Fruit fly (Drosophila melanogaster): Measurements from ENCODE around the gene Sr-CI.

Sr-CI gene

dm6 chr2L:4133078-4133477 is 11.6 kb downstream of the Sr-CI start:
- TF ChIP-seq CTCF (optimal IDR thresholded peaks at IDR 0.05) (no peak), CG8478 (optimal IDR thresholded peaks at IDR 0.05) (no peak)

- no peak for TF ChIP-seq CTCF (optimal IDR thresholded peaks at IDR 0.05)
- TF ChIP-seq CG8478 (optimal IDR thresholded peaks at IDR 0.05): no peak
These were observed 12.5 kb downstream of the Sr-CI start for dm6 chr2L:4133960-4134359.

- TF ChIP-seq CG8478 (optimal IDR thresholded peaks at IDR 0.05): no peak
- TF ChIP-seq CTCF (optimal IDR thresholded peaks at IDR 0.05): no peak
These were observed 24.8 kb downstream of the Sr-CI start for dm6 chr2L:4146317-4146716.

DNA sequence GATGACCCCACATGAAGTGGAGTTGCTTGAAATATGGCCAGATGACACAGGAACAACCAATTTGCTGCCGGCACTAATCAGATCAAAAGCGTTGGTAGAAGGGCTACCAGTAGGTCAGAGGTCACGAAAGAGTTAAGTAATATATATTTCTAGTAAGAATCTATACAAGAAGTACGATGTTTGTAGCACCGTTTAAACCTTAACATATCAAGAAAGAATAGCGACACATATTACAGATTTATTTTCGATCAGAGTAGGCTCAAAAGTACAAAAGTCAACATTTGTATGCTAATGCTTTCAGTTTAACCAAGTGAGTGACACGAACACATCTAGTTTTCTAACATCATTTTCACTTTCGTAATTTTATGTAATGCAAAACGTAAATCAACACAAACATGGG is 27.5 kb downstream of the Sr-CI start, which contains the start of gene CG2955:
CG2955 (plus strand) TSS at position 301 of the 400 bp plus-strand sequence.
- TF ChIP-seq CTCF (optimal IDR thresholded peaks at IDR 0.05) (no peak), CG8478 (optimal IDR thresholded peaks at IDR 0.05) (no peak)

DNA sequence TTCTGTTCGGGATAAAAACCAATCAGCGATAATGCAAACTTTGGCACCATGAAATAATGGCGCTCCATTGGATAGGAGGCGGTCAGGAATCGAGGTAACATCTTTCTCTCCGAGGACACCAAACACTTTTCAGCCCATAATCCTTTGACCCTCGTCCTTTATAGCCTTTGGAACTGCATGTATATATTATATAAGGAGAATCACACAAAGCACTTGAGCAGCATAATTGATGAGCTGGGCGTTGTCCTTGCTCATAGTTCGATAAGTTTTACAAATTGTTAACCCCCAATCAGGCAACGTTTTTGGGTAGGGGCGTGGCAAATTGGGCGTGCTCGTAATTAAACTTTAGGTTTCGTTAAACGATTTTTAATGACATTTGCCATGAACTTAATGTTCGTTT is 44.5 kb downstream of the Sr-CI start, which contains the start of gene Or24a:
Or24a (minus strand) TSS at position 101 of the 400 bp plus-strand sequence.
- no peak for TF ChIP-seq CTCF (optimal IDR thresholded peaks at IDR 0.05)
- no peak for TF ChIP-seq CG8478 (optimal IDR thresholded peaks at IDR 0.05)
